1 fruit fly cellular context compared by ENCODE assay signal in the genomic region with DNA sequence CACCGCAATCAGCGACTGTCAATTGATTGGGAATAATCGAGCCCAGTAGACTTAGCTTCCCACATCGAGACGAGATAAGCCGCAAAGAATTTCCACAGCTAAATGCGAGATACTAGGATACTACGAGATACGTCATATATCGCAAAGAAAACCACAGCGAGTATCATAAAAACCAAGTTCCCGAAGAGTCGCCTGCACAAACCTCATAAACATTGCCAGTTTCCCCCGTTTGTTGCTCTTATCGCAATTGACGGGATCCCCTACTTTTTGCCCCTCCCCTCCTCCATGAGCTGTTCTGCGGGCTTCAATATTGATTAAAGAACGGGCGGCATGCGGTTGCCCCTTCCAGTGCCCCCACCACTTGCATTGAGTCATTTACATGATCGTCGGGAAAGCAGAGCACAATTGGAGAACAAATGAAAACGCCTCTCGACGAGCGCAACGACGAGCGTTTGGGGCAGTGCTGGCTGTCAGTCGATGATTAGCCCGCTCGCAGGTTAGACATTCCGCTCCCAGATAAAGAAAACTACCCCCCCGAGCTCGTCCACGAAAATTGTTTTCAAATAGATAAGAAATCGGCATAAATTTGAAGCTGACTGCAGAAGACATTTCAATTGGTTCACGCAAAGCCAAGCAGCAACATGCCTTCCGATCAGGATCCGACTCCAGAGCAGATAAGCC.
TF ChIP-seq lines count a peak whose summit lies in the region.

Gene CG32407, plus strand, starts transcription at position 51 of the 681 bp plus-strand sequence.

TF ChIP-seq in whole organism, embryonic, 481 proteins besides CTCF, POLR2A, EP300 and RAD21 (continued from another document):
- no peak for TF ChIP-seq CG9437 (GFP tag; optimal IDR thresholded peaks at IDR 0.05; lab: Kevin White, UChicago)
- no peak for TF ChIP-seq Dad (GFP tag; optimal IDR thresholded peaks at IDR 0.05; lab: Kevin White, UChicago)
- TF ChIP-seq slp2 (GFP tag; optimal IDR thresholded peaks at IDR 0.05; lab: Kevin White, UChicago), result no peak
- TF ChIP-seq CG13287 (GFP tag; IDR thresholded peaks at IDR 0.05; lab: Robert Waterston, UW; ENCODE audit: partially characterized antibody), result no peak
